Fruit fly (Drosophila melanogaster) whole organism, prepupa: ENCODE measurements around the gene Larp7.
A peak's percentile ranks its signal among the peaks of the same experiment; 100 is the strongest.

Experiments used
- Blimp-1 ChIP-seq: fragments of 200-800 bp; sonication (Bioruptor generic); optimal IDR thresholded peaks from 3 replicates; lab custom pipeline; 2017; ENCODE audit warnings: missing biosample characterization, missing genetic modification characterization, mild to moderate bottlenecking, moderate library complexity, missing genetic modification reagents
- CG10631 ChIP-seq: fragments of 200-800 bp; sonication (Bioruptor generic); optimal IDR thresholded peaks from 2 replicates; lab custom pipeline; 2016; ENCODE audit warnings: missing biosample characterization, missing genetic modification characterization
- CG11294 ChIP-seq: fragments of 200-800 bp; sonication (Bioruptor generic); IDR thresholded peaks from 2 replicates; pipeline ENCODE4 v1.3.6; 2022; ENCODE audit warnings: missing biosample characterization, missing genetic modification characterization
- CG11762 ChIP-seq: fragments of 200-800 bp; sonication (Bioruptor generic); optimal IDR thresholded peaks from 3 replicates; lab custom pipeline; 2016; ENCODE audit warnings: missing biosample characterization, missing genetic modification characterization; ENCODE audit not compliant: insufficient read depth
- CG15336 ChIP-seq: fragments of 200-800 bp; sonication (Bioruptor generic); IDR thresholded peaks from 2 replicates; pipeline ENCODE4 v1.3.6; 2022; ENCODE audit warnings: missing biosample characterization, missing genetic modification characterization
- CG1621 ChIP-seq: fragments of 200-800 bp; sonication (Bioruptor generic); optimal IDR thresholded peaks from 3 replicates; lab custom pipeline; 2018; ENCODE audit warnings: missing biosample characterization, mild to moderate bottlenecking, missing genetic modification characterization
- CG3032 ChIP-seq: fragments of 200-800 bp; optimal IDR thresholded peaks from 2 replicates; lab custom pipeline; 2019; ENCODE audit warnings: missing biosample characterization, mild to moderate bottlenecking, missing genetic modification characterization, moderate library complexity
- CG34406 ChIP-seq: fragments of 200-800 bp; sonication (Bioruptor generic); optimal IDR thresholded peaks from 3 replicates; lab custom pipeline; 2016; ENCODE audit warnings: missing biosample characterization, missing genetic modification characterization
- CG6163 ChIP-seq: fragments of 200-800 bp; sonication (Bioruptor generic); IDR thresholded peaks from 3 replicates; pipeline ENCODE4 v1.3.6; 2022; ENCODE audit warnings: missing biosample characterization, missing genetic modification characterization
- CG6276 ChIP-seq: fragments of 200-800 bp; sonication (Bioruptor generic); optimal IDR thresholded peaks from 2 replicates; lab custom pipeline; 2017; ENCODE audit warnings: missing biosample characterization, mild to moderate bottlenecking, missing genetic modification characterization
- CG6792 ChIP-seq: fragments of 200-800 bp; sonication (Bioruptor generic); optimal IDR thresholded peaks from 3 replicates; lab custom pipeline; 2016; ENCODE audit warnings: missing biosample characterization, missing genetic modification characterization
- CG6808 ChIP-seq: fragments of 200-800 bp; sonication (Bioruptor generic); optimal IDR thresholded peaks from 3 replicates; lab custom pipeline; 2017; ENCODE audit warnings: missing biosample characterization, missing genetic modification characterization, mild to moderate bottlenecking, moderate library complexity, missing genetic modification reagents
- CG6854 ChIP-seq: fragments of 200-800 bp; sonication (Bioruptor generic); optimal IDR thresholded peaks from 2 replicates; lab custom pipeline; 2017; ENCODE audit warnings: missing biosample characterization, mild to moderate bottlenecking, missing genetic modification characterization
- CG7368 ChIP-seq: fragments of 200-800 bp; sonication (Bioruptor generic); optimal IDR thresholded peaks from 3 replicates; lab custom pipeline; 2016; ENCODE audit warnings: missing biosample characterization, missing genetic modification characterization
- CG8119 ChIP-seq: fragments of 200-800 bp; sonication (Bioruptor generic); IDR thresholded peaks from 3 replicates; pipeline ENCODE4 v1.3.6; 2022; ENCODE audit warnings: missing biosample characterization, missing genetic modification characterization
- CG9139 ChIP-seq: fragments of 200-800 bp; sonication (Bioruptor generic); optimal IDR thresholded peaks from 3 replicates; lab custom pipeline; 2017; ENCODE audit warnings: missing biosample characterization, mild to moderate bottlenecking, missing genetic modification characterization
- Eip75B ChIP-seq: fragments of 200-800 bp; sonication (Bioruptor generic); optimal IDR thresholded peaks from 3 replicates; lab custom pipeline; 2016; ENCODE audit warnings: missing biosample characterization, missing genetic modification characterization
- Eip78C ChIP-seq: fragments of 200-800 bp; sonication (Bioruptor generic); peaks from one replicate; lab custom pipeline; 2016; ENCODE audit warnings: missing biosample characterization, missing genetic modification characterization
- Eip93F ChIP-seq: fragments of 200-800 bp; sonication (Bioruptor generic); optimal IDR thresholded peaks from 2 replicates; lab custom pipeline; 2016; ENCODE audit warnings: missing biosample characterization, mild to moderate bottlenecking, missing genetic modification characterization
- Ets21C ChIP-seq: fragments of 200-800 bp; sonication (Bioruptor generic); optimal IDR thresholded peaks from 3 replicates; lab custom pipeline; 2016; ENCODE audit warnings: missing biosample characterization, missing genetic modification characterization
- Ets96B ChIP-seq: fragments of 200-800 bp; optimal IDR thresholded peaks from 2 replicates; lab custom pipeline; 2019; ENCODE audit warnings: missing biosample characterization, mild to moderate bottlenecking, missing genetic modification characterization, moderate library complexity
- Hr39 ChIP-seq: fragments of 200-800 bp; sonication (Bioruptor generic); optimal IDR thresholded peaks from 2 replicates; lab custom pipeline; 2016; ENCODE audit warnings: missing biosample characterization, missing genetic modification characterization
- Hr4 ChIP-seq: fragments of 200-800 bp; sonication (Bioruptor generic); optimal IDR thresholded peaks from 3 replicates; lab custom pipeline; 2016; ENCODE audit warnings: missing biosample characterization, missing genetic modification characterization
- Lpt ChIP-seq: fragments of 200-800 bp; sonication (Bioruptor generic); optimal IDR thresholded peaks from 3 replicates; lab custom pipeline; 2016; ENCODE audit warnings: missing biosample characterization, missing genetic modification characterization
- OdsH ChIP-seq: fragments of 200-800 bp; sonication (Bioruptor generic); optimal IDR thresholded peaks from 3 replicates; lab custom pipeline; 2016; ENCODE audit warnings: missing biosample characterization, missing genetic modification characterization
- achi ChIP-seq: fragments of 200-800 bp; sonication (Bioruptor generic); optimal IDR thresholded peaks from 3 replicates; lab custom pipeline; 2016; ENCODE audit warnings: missing biosample characterization, missing genetic modification characterization
- acj6 ChIP-seq: fragments of 200-800 bp; sonication (Bioruptor generic); optimal IDR thresholded peaks from 3 replicates; lab custom pipeline; 2016; ENCODE audit warnings: missing biosample characterization, missing genetic modification characterization
- dac ChIP-seq: fragments of 200-800 bp; sonication (Bioruptor generic); optimal IDR thresholded peaks from 2 replicates; lab custom pipeline; 2017; ENCODE audit warnings: missing biosample characterization, mild to moderate bottlenecking, missing genetic modification characterization
- dsx ChIP-seq: fragments of 200-800 bp; optimal IDR thresholded peaks from 3 replicates; lab custom pipeline; 2019; ENCODE audit warnings: missing biosample characterization, mild to moderate bottlenecking, missing genetic modification characterization, moderate library complexity; ENCODE audit not compliant: poor library complexity, severe bottlenecking
- eg ChIP-seq: fragments of 200-800 bp; sonication (Bioruptor generic); IDR thresholded peaks from 3 replicates; pipeline ENCODE4 v1.3.6; 2022; ENCODE audit warnings: missing biosample characterization, missing genetic modification characterization
- esn ChIP-seq: fragments of 200-800 bp; sonication (Bioruptor generic); optimal IDR thresholded peaks from 2 replicates; lab custom pipeline; 2016; ENCODE audit warnings: missing biosample characterization, mild to moderate bottlenecking, missing genetic modification characterization, moderate library complexity
- fd59A ChIP-seq: fragments of 200-800 bp; sonication (Bioruptor generic); optimal IDR thresholded peaks from 2 replicates; lab custom pipeline; 2017; ENCODE audit warnings: missing biosample characterization, mild to moderate bottlenecking, missing genetic modification characterization, missing genetic modification reagents
- fkh ChIP-seq: fragments of 200-800 bp; sonication (Bioruptor generic); optimal IDR thresholded peaks from 3 replicates; lab custom pipeline; 2017; ENCODE audit warnings: missing biosample characterization, mild to moderate bottlenecking, missing genetic modification characterization, moderate library complexity
- lz ChIP-seq: fragments of 200-800 bp; sonication (Bioruptor generic); optimal IDR thresholded peaks from 3 replicates; lab custom pipeline; 2016; ENCODE audit warnings: missing biosample characterization, missing genetic modification characterization
- net ChIP-seq: fragments of 200-800 bp; sonication (Bioruptor generic); optimal IDR thresholded peaks from 3 replicates; lab custom pipeline; 2016; ENCODE audit warnings: missing biosample characterization, missing genetic modification characterization
- salr ChIP-seq, 2 experiments: fragments of 200-800 bp; sonication (Bioruptor generic); optimal IDR thresholded peaks; 3 replicates each; lab custom pipeline; 2016 to 2018; ENCODE audit warnings: missing biosample characterization in 2 of 2, missing genetic modification characterization in 2 of 2, mild to moderate bottlenecking in 1 of 2
- spab ChIP-seq: fragments of 200-800 bp; sonication (Bioruptor generic); optimal IDR thresholded peaks from 2 replicates; lab custom pipeline; 2017; ENCODE audit warnings: missing biosample characterization, mild to moderate bottlenecking, missing genetic modification characterization, missing genetic modification reagents
- ss ChIP-seq, 2 experiments: fragments of 200-800 bp; sonication (Bioruptor generic); optimal IDR thresholded peaks; 2 replicates in 1 of 2; 3 replicates in 1 of 2; lab custom pipeline; 2017 to 2018; ENCODE audit warnings: mild to moderate bottlenecking in 2 of 2, missing biosample characterization in 2 of 2, missing genetic modification characterization in 2 of 2, moderate library complexity in 1 of 2
- svp ChIP-seq: fragments of 200-800 bp; sonication (Bioruptor generic); peaks from one replicate; lab custom pipeline; 2016; ENCODE audit warnings: missing biosample characterization, missing genetic modification characterization
- vri ChIP-seq: fragments of 200-800 bp; sonication (Bioruptor generic); optimal IDR thresholded peaks from 3 replicates; lab custom pipeline; 2016; ENCODE audit warnings: missing biosample characterization, mild to moderate bottlenecking, missing genetic modification characterization

Gene Larp7

DNA sequence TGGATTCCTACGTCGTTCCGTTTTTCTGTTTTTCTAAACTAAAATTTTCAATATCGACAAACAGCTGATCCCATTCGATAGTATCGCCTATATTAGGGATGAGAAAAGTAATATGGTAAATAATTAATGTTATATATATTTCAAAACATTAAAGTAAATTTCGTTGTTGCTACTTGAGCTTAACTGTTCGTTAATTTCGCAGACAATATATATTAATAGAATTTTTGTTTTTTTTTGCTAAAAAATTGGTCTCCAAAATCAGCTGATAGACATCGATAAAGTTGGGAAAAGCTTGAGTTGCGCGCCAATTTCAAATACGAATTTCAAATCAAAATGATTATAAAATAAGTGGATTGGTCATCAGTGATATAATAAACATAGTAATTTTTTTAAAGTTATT, 47.3 kb upstream of the Larp7 start, which contains the start of gene CG12118 (continued):
- TF ChIP-seq eg (GFP tag; lab: Robert Waterston, UW) = no peak; the same call in 1 of the 3 replicates
- TF ChIP-seq CG7368 (GFP tag; lab: Kevin White, UChicago) = peak; percentile 45
- peak; percentile 53 for TF ChIP-seq Eip75B (GFP tag; lab: Kevin White, UChicago)
- TF ChIP-seq CG11294 = peak; percentile 58; the same call in 1 of the 2 replicates
- TF ChIP-seq CG6792 (GFP tag; lab: Kevin White, UChicago) = peak; percentile 68
- peak; percentile 84 for TF ChIP-seq esn
- TF ChIP-seq CG3032 (tag; lab: Kevin White, UChicago) = peak; percentile 61
- peak; percentile 69 for TF ChIP-seq CG34406 (GFP tag; lab: Kevin White, UChicago)
- TF ChIP-seq salr (GFP tag; optimal IDR thresholded peaks at IDR 0.05; lab: Kevin White, UChicago) = peak in 1 of 2 experiments; percentile 31
- peak; percentile 49 for TF ChIP-seq Ets96B (tag; lab: Kevin White, UChicago)
- TF ChIP-seq dac (GFP tag; lab: Kevin White, UChicago) = no peak
- TF ChIP-seq acj6 (GFP tag; lab: Kevin White, UChicago) = peak; percentile 77
- TF ChIP-seq Hr39 (GFP tag; lab: Kevin White, UChicago) = peak; percentile 44
- peak; percentile 75 for TF ChIP-seq achi
- no peak; the same call in 1 of the 3 replicates for TF ChIP-seq CG6163 (GFP tag; lab: Robert Waterston, UW)
- TF ChIP-seq Ets21C (GFP tag; lab: Kevin White, UChicago) = peak; percentile 53

DNA sequence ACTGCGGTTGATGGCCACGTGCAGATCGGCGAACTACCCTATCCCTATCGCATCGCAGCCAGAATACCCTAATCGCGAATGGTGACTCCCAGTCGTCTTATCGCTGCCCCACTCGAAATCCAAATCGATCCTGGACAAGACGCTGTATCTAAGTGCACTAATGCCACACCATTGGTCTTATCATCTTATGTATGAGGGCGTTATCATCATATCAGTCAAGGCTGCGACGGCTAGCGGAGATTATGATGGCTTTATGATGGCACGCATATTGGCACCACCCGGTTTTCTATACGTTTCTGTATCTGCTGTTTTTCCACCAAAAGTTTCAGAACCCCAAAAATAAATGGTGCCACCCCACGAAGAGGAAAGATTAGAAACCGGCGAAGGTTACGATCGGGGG, 43.4 kb upstream of the Larp7 start:
- TF ChIP-seq CG6808 (GFP tag; lab: Kevin White, UChicago) (no peak), vri (peak; percentile 75)

DNA sequence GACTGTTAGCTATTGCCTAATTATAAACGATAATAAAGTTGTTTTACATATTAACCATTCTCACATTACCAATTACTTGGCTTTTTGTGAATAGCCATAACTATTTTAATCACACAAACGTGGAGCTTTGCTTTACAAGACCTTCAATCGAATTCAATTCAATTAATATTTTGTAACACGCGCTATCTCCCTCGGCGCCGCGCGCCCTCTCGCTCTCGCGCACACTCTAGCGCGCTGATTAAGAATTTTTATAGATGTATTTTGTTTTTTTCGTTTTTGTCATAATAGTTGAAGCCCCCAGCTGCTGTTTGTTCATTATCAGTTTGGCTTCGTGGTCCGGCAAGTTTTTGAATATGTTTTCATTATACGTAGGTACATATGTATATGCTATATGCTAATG, 42.5 kb upstream of the Larp7 start:
- TF ChIP-seq CG9139 (GFP tag; lab: Kevin White, UChicago) (no peak), fkh (peak; percentile 34), CG1621 (tag; lab: Kevin White, UChicago) (no peak), Eip78C (GFP tag; lab: Kevin White, UChicago) (peak; percentile 15), vri (peak; percentile 12)

DNA sequence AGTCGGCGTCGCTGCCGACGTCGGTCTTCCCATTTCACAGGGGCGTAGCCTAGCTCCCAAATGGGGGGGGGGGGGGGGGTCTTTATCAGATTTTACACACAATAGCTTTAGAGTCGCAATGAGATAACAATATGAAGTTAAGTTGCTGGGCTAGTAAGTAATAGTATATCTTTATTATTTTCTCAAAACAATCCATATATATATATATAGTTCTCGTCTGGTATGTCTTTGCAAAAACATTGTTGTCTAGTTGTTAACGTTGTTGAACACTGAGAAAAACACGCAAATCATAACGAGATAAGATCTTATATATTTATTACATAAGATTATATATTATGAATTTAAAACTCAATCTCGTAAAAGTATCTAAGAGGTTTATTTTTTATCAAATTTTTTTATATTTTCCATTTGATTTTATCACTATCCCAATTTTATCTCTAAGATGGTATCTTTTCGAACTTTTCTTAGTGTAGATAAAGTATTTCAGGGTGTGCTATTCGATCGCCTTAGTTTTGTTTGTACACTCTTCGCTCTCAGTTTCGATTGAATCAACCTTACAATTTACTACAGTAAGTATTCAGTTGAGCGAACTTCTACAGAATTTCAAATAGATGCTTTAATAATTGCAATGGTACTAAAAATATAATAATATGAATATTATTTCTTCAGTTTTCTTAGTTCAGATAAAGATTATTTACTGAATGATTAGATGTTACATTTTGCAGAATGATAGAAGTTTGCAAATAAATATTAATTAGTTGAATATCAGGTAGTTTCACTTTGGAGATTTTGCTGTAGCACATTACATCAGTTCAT, 41.5 kb upstream of the Larp7 start:
- TF ChIP-seq CG8119 (peak; percentile 64; the same call in 2 of the 3 replicates), spab (peak; percentile 20), acj6 (GFP tag; lab: Kevin White, UChicago) (peak; percentile 16), CG1621 (tag; lab: Kevin White, UChicago) (peak; percentile 54), net (GFP tag; lab: Kevin White, UChicago) (no peak), CG6792 (GFP tag; lab: Kevin White, UChicago) (peak; percentile 13), Eip78C (GFP tag; lab: Kevin White, UChicago) (peak; percentile 52), OdsH (GFP tag; lab: Kevin White, UChicago) (peak; percentile 2), CG15336 (peak; percentile 66), CG6854 (GFP tag; lab: Kevin White, UChicago) (no peak), Eip75B (GFP tag; lab: Kevin White, UChicago) (no peak), lz (GFP tag; lab: Kevin White, UChicago) (peak; percentile 10), CG34406 (GFP tag; lab: Kevin White, UChicago) (peak; percentile 37), Blimp-1 (GFP tag; lab: Kevin White, UChicago) (no peak), salr (GFP tag; optimal IDR thresholded peaks at IDR 0.05; lab: Kevin White, UChicago) (peak; percentile 20 to 48), CG7368 (GFP tag; lab: Kevin White, UChicago) (no peak), dac (GFP tag; lab: Kevin White, UChicago) (peak; percentile 57), fd59A (peak; percentile 26), CG9139 (GFP tag; lab: Kevin White, UChicago) (no peak), CG10631 (GFP tag; lab: Kevin White, UChicago) (peak; percentile 25), Eip93F (GFP tag; lab: Kevin White, UChicago) (no peak), Hr4 (GFP tag; lab: Kevin White, UChicago) (peak; percentile 16), svp (GFP tag; lab: Kevin White, UChicago) (peak; percentile 48), CG6808 (GFP tag; lab: Kevin White, UChicago) (peak; percentile 18), eg (GFP tag; lab: Robert Waterston, UW) (peak; percentile 83), achi (peak; percentile 47), CG6163 (GFP tag; lab: Robert Waterston, UW) (peak; percentile 76), Ets96B (tag; lab: Kevin White, UChicago) (peak; percentile 63), dsx (GFP tag; lab: Kevin White, UChicago) (peak; percentile 54), Lpt (no peak), CG6276 (GFP tag; lab: Kevin White, UChicago) (peak; percentile 70), CG11762 (peak; percentile 24), ss (GFP tag; optimal IDR thresholded peaks at IDR 0.05; lab: Kevin White, UChicago) (peak in 1 of 2 experiments; percentile 10), Hr39 (GFP tag; lab: Kevin White, UChicago) (no peak)
